Worm (Caenorhabditis elegans): ENCODE data around the gene srd-66.

DNA sequence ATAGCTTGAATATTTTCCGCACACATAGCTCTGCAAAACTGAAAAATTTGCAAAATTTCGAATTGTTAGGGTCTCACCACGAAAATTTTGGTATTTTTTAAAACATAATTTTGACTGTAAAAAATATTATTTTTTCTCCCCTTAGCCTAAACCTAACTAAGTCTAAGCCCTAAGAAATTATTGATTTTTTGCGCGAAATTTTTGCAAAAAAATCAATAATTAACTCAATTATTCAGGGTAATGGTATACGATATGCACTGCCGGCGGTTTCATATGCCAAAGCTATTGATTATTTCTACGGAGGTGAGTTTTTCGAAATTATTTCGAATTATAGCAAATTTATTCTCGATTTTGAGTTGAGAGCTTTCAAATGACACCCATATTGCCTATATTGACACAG, 18.8 kb upstream of the srd-66 start:
- no peak for TF ChIP-seq unc-62 (GFP tag; optimal IDR thresholded peaks at IDR 0.05)
- no peak for TF ChIP-seq nhr-12 (tag; optimal IDR thresholded peaks at IDR 0.05)
- no peak for TF ChIP-seq nhr-237 (tag; optimal IDR thresholded peaks at IDR 0.05)
- TF ChIP-seq pha-4 (tag; optimal IDR thresholded peaks at IDR 0.05), result no peak
- TF ChIP-seq nhr-28 (tag; optimal IDR thresholded peaks at IDR 0.05), result no peak
- TF ChIP-seq elt-3 (tag; optimal IDR thresholded peaks at IDR 0.05), result no peak
- TF ChIP-seq cnd-1 (tag; optimal IDR thresholded peaks at IDR 0.05), result no peak
- no peak for TF ChIP-seq snpc-4 (tag; optimal IDR thresholded peaks at IDR 0.05)
- no peak for TF ChIP-seq lsy-2 (tag; optimal IDR thresholded peaks at IDR 0.05)
- no peak for TF ChIP-seq sem-2 (GFP tag; optimal IDR thresholded peaks at IDR 0.05)
- no peak for TF ChIP-seq sptf-1 (tag; optimal IDR thresholded peaks at IDR 0.05)
- TF ChIP-seq hlh-1 (tag; optimal IDR thresholded peaks at IDR 0.05), result no peak
- TF ChIP-seq ztf-11 (tag; optimal IDR thresholded peaks at IDR 0.05), result no peak
- no peak for TF ChIP-seq lin-13 (tag; optimal IDR thresholded peaks at IDR 0.05)
